Fruit fly (Drosophila melanogaster) whole organism, embryonic: Measurements from ENCODE around the gene Atg5.

Experiments used
- Atf-2 ChIP-seq: fragments of 200-800 bp; sonication (Bioruptor generic); optimal IDR thresholded peaks from 2 replicates; lab custom pipeline; 2016; ENCODE audit warnings: missing biosample characterization, missing genetic modification characterization
- Blimp-1 ChIP-seq: fragments of 200-800 bp; sonication (Bioruptor generic); optimal IDR thresholded peaks from 3 replicates; lab custom pipeline; 2018; ENCODE audit warnings: missing biosample characterization, missing genetic modification characterization, mild to moderate bottlenecking, moderate library complexity, missing genetic modification reagents
- CG10209 ChIP-seq: fragments of 200-800 bp; sonication (Bioruptor generic); optimal IDR thresholded peaks from 3 replicates; lab custom pipeline; 2017; ENCODE audit warnings: missing biosample characterization, mild to moderate bottlenecking, missing genetic modification characterization, missing genetic modification reagents
- CG10274 ChIP-seq: fragments of 200-800 bp; sonication (Bioruptor generic); optimal IDR thresholded peaks from 3 replicates; lab custom pipeline; 2017; ENCODE audit warnings: missing biosample characterization, mild to moderate bottlenecking, missing genetic modification characterization
- CG10366 ChIP-seq: fragments of 200-800 bp; sonication (Bioruptor generic); IDR thresholded peaks from 2 replicates; pipeline ENCODE4 v1.3.6; 2022; ENCODE audit warnings: missing biosample characterization, missing genetic modification characterization
- CG10654 ChIP-seq: fragments of 200-800 bp; sonication (Bioruptor generic); optimal IDR thresholded peaks from 2 replicates; lab custom pipeline; 2016; ENCODE audit warnings: missing biosample characterization, missing genetic modification characterization
- CG11723 ChIP-seq: fragments of 200-800 bp; sonication (Bioruptor generic); optimal IDR thresholded peaks from 2 replicates; lab custom pipeline; 2017; ENCODE audit warnings: missing biosample characterization, mild to moderate bottlenecking, missing genetic modification characterization
- CG13123 ChIP-seq: fragments of 200-800 bp; sonication (Bioruptor generic); optimal IDR thresholded peaks from 2 replicates; lab custom pipeline; 2016; ENCODE audit warnings: missing biosample characterization, missing genetic modification characterization
- CG14050 ChIP-seq: fragments of 200-800 bp; sonication (Bioruptor generic); IDR thresholded peaks from 3 replicates; pipeline ENCODE4 v1.3.6; 2022; ENCODE audit warnings: missing biosample characterization, missing genetic modification characterization
- CG17829 ChIP-seq: fragments of 200-800 bp; optimal IDR thresholded peaks from 2 replicates; lab custom pipeline; 2019; ENCODE audit warnings: missing biosample characterization, mild to moderate bottlenecking, missing genetic modification characterization, moderate library complexity
- CG18011 ChIP-seq: fragments of 200-800 bp; sonication (Bioruptor generic); optimal IDR thresholded peaks from 2 replicates; lab custom pipeline; 2017; ENCODE audit warnings: missing biosample characterization, missing genetic modification characterization, mild to moderate bottlenecking, moderate library complexity, missing genotype
- CG18599 ChIP-seq: fragments of 200-800 bp; sonication (Bioruptor generic); optimal IDR thresholded peaks from 3 replicates; lab custom pipeline; 2017; ENCODE audit warnings: missing biosample characterization, missing genetic modification characterization, mild to moderate bottlenecking, moderate library complexity, missing genetic modification reagents
- CG2678 ChIP-seq: fragments of 200-800 bp; sonication (Bioruptor generic); optimal IDR thresholded peaks from 3 replicates; lab custom pipeline; 2019; ENCODE audit warnings: missing biosample characterization, mild to moderate bottlenecking, missing genetic modification characterization, moderate library complexity
- CG32532 ChIP-seq: fragments of 200-800 bp; sonication (Bioruptor generic); IDR thresholded peaks from 2 replicates; pipeline ENCODE4 v1.3.6; 2022; ENCODE audit warnings: missing biosample characterization, missing genetic modification characterization
- CG3838 ChIP-seq: fragments of 200-800 bp; sonication (Bioruptor generic); optimal IDR thresholded peaks from 3 replicates; lab custom pipeline; 2016; ENCODE audit warnings: missing biosample characterization, missing genetic modification characterization
- CG4617 ChIP-seq: fragments of 200-800 bp; sonication (Bioruptor generic); optimal IDR thresholded peaks from 3 replicates; lab custom pipeline; 2016; ENCODE audit warnings: missing biosample characterization, missing genetic modification characterization, borderline replicate concordance
- CG4820 ChIP-seq: fragments of 200-800 bp; sonication (Bioruptor generic); optimal IDR thresholded peaks from 3 replicates; lab custom pipeline; 2016; ENCODE audit warnings: missing biosample characterization, missing genetic modification characterization
- CG6683 ChIP-seq: fragments of 200-800 bp; sonication (Bioruptor generic); optimal IDR thresholded peaks from 2 replicates; lab custom pipeline; 2017; ENCODE audit warnings: missing biosample characterization, mild to moderate bottlenecking, missing genetic modification characterization, missing genetic modification reagents
- CG7556 ChIP-seq: fragments of 200-800 bp; sonication (Bioruptor generic); optimal IDR thresholded peaks from 2 replicates; lab custom pipeline; 2017; ENCODE audit warnings: missing biosample characterization, mild to moderate bottlenecking, missing genetic modification characterization
- CG8924 ChIP-seq: fragments of 200-800 bp; optimal IDR thresholded peaks from 3 replicates; lab custom pipeline; 2019; ENCODE audit warnings: missing biosample characterization, mild to moderate bottlenecking, missing genetic modification characterization, moderate library complexity
- CG9437 ChIP-seq: fragments of 200-800 bp; sonication (Bioruptor generic); optimal IDR thresholded peaks from 2 replicates; lab custom pipeline; 2018; ENCODE audit warnings: missing biosample characterization, mild to moderate bottlenecking, missing genetic modification characterization
- CG9797 ChIP-seq: fragments of 200-800 bp; sonication (Bioruptor generic); optimal IDR thresholded peaks from 3 replicates; lab custom pipeline; 2018; ENCODE audit warnings: missing biosample characterization, mild to moderate bottlenecking, missing genetic modification characterization
- D ChIP-seq, 2 experiments: fragments of 200-800 bp in 1 of 2; fragments of >200 bp in 1 of 2; sonication (Bioruptor generic) in 1 of 2; optimal IDR thresholded peaks; 2 replicates in 1 of 2; 3 replicates in 1 of 2; lab custom pipeline; 2017; ENCODE audit warnings: mild to moderate bottlenecking in 1 of 2, missing biosample characterization in 1 of 2, missing genetic modification characterization in 1 of 2, missing genetic modification reagents in 1 of 2
- Dip3 ChIP-seq: fragments of 200-800 bp; sonication (Bioruptor generic); optimal IDR thresholded peaks from 3 replicates; lab custom pipeline; 2016; ENCODE audit warnings: missing biosample characterization, missing genetic modification characterization
- Ets97D ChIP-seq: fragments of 200-800 bp; sonication (Bioruptor generic); optimal IDR thresholded peaks from 3 replicates; lab custom pipeline; 2016; ENCODE audit warnings: missing biosample characterization, missing genetic modification characterization
- Hmr ChIP-seq: fragments of 200-800 bp; sonication (Bioruptor generic); optimal IDR thresholded peaks from 3 replicates; lab custom pipeline; 2017; ENCODE audit warnings: mild to moderate bottlenecking, missing biosample characterization, missing genetic modification reagents, missing genetic modification characterization
- Ptx1 ChIP-seq: fragments of 200-800 bp; sonication (Bioruptor generic); IDR thresholded peaks from 2 replicates; pipeline ENCODE4 v1.3.6; 2022; ENCODE audit warnings: missing biosample characterization, missing genetic modification characterization
- Spps ChIP-seq: fragments of 200-800 bp; sonication (Bioruptor generic); optimal IDR thresholded peaks from 2 replicates; lab custom pipeline; 2018; ENCODE audit warnings: missing biosample characterization, mild to moderate bottlenecking, missing genetic modification characterization
- Sry-β ChIP-seq: fragments of 200-800 bp; sonication (Bioruptor generic); optimal IDR thresholded peaks from 2 replicates; lab custom pipeline; 2018; ENCODE audit warnings: missing biosample characterization, mild to moderate bottlenecking, missing genetic modification characterization, moderate library complexity
- Sry-δ ChIP-seq: fragments of 200-800 bp; sonication (Bioruptor generic); optimal IDR thresholded peaks from 2 replicates; lab custom pipeline; 2016; ENCODE audit warnings: missing biosample characterization, missing genetic modification characterization
- Taf1 ChIP-seq: fragments of 200-800 bp; sonication (Bioruptor generic); IDR thresholded peaks from 2 replicates; pipeline ENCODE4 v1.3.6; 2022; ENCODE audit warnings: missing biosample characterization, missing genetic modification characterization
- al ChIP-seq: fragments of 200-800 bp; sonication (Bioruptor generic); IDR thresholded peaks from 2 replicates; pipeline ENCODE4 v1.3.6; 2022; ENCODE audit warnings: missing biosample characterization, missing genetic modification characterization
- chif ChIP-seq, 2 experiments: fragments of 200-800 bp; sonication (Bioruptor generic); optimal IDR thresholded peaks; 3 replicates each; lab custom pipeline; 2016; ENCODE audit warnings: missing biosample characterization in 2 of 2, missing genetic modification characterization in 2 of 2
- danr ChIP-seq: fragments of 200-800 bp; sonication (Bioruptor generic); IDR thresholded peaks from 2 replicates; pipeline ENCODE4 v1.3.6; 2022; ENCODE audit warnings: missing biosample characterization, missing genetic modification characterization
- dm ChIP-seq: fragments of 200-800 bp; sonication (Bioruptor generic); optimal IDR thresholded peaks from 3 replicates; lab custom pipeline; 2016; ENCODE audit warnings: missing biosample characterization, missing genetic modification characterization
- dpn ChIP-seq, 2 experiments: fragments of 200-800 bp; sonication (Bioruptor generic); optimal IDR thresholded peaks; 3 replicates each; lab custom pipeline; 2016; ENCODE audit warnings: missing biosample characterization in 2 of 2, missing genetic modification characterization in 2 of 2
- eve ChIP-seq, 2 experiments: fragments of >200 bp; optimal IDR thresholded peaks; 2 replicates each; lab custom pipeline; 2017; ENCODE audit warnings: missing biosample characterization in 2 of 2, missing genetic modification characterization in 2 of 2
- gfzf ChIP-seq: fragments of 200-800 bp; sonication (Bioruptor generic); optimal IDR thresholded peaks from 2 replicates; lab custom pipeline; 2016; ENCODE audit warnings: missing biosample characterization, mild to moderate bottlenecking, missing genetic modification characterization, moderate library complexity
- hth ChIP-seq: fragments of >200 bp; optimal IDR thresholded peaks from 2 replicates; lab custom pipeline; 2017; ENCODE audit warnings: inconsistent platforms
- jumu ChIP-seq: fragments of 200-800 bp; sonication (Bioruptor generic); optimal IDR thresholded peaks from 3 replicates; lab custom pipeline; 2016; ENCODE audit warnings: missing biosample characterization, missing genetic modification characterization
- knrl ChIP-seq: fragments of 200-800 bp; sonication (Bioruptor generic); IDR thresholded peaks from 3 replicates; pipeline ENCODE4 v1.3.6; 2022; ENCODE audit warnings: missing biosample characterization, missing genetic modification characterization; ENCODE audit not compliant: partially characterized antibody
- maf-S ChIP-seq: fragments of 200-800 bp; sonication (Bioruptor generic); optimal IDR thresholded peaks from 2 replicates; lab custom pipeline; 2016; ENCODE audit warnings: missing biosample characterization, missing genetic modification characterization
- org-1 ChIP-seq: fragments of 200-800 bp; sonication (Bioruptor generic); optimal IDR thresholded peaks from 2 replicates; lab custom pipeline; 2017; ENCODE audit warnings: missing biosample characterization, missing genetic modification characterization
- pfk ChIP-seq: fragments of 200-800 bp; sonication (Bioruptor generic); optimal IDR thresholded peaks from 2 replicates; lab custom pipeline; 2018; ENCODE audit warnings: missing biosample characterization, mild to moderate bottlenecking, missing genetic modification characterization, moderate library complexity
- repo ChIP-seq: fragments of 200-800 bp; sonication (Bioruptor generic); optimal IDR thresholded peaks from 2 replicates; lab custom pipeline; 2016; ENCODE audit warnings: missing biosample characterization, missing genetic modification characterization
- shn ChIP-seq: fragments of 200-800 bp; sonication (Bioruptor generic); optimal IDR thresholded peaks from 3 replicates; lab custom pipeline; 2016; ENCODE audit warnings: missing biosample characterization, missing genetic modification characterization
- ssp ChIP-seq: fragments of 200-800 bp; sonication (Bioruptor generic); IDR thresholded peaks from 2 replicates; pipeline ENCODE4 v1.3.6; 2022; ENCODE audit warnings: missing biosample characterization, missing genetic modification characterization
- toy ChIP-seq: fragments of 200-800 bp; sonication (Bioruptor generic); IDR thresholded peaks from 2 replicates; pipeline ENCODE4 v1.3.6; 2022; ENCODE audit warnings: missing biosample characterization, missing genetic modification characterization
- tup ChIP-seq: fragments of 200-800 bp; sonication (Bioruptor generic); optimal IDR thresholded peaks from 2 replicates; lab custom pipeline; 2016; ENCODE audit warnings: missing biosample characterization, mild to moderate bottlenecking, missing genetic modification characterization, moderate library complexity
- unpg ChIP-seq: fragments of 200-800 bp; sonication (Bioruptor generic); optimal IDR thresholded peaks from 3 replicates; lab custom pipeline; 2018; ENCODE audit warnings: missing biosample characterization, mild to moderate bottlenecking, missing genetic modification characterization, moderate library complexity
- zfh1 ChIP-seq: fragments of 200-800 bp; sonication (Bioruptor generic); IDR thresholded peaks from 3 replicates; pipeline ENCODE4 v1.3.6; 2022; ENCODE audit warnings: missing biosample characterization, missing genetic modification characterization

Gene Atg5

dm6 chrX:7334801-7335176 lies 11.2 kb upstream of the Atg5 start (continued):
- peak; percentile 59 for TF ChIP-seq al
- TF ChIP-seq CG7556 (GFP tag; lab: Kevin White, UChicago) = peak; percentile 77
- peak in 1 of 2 experiments; percentile 21 for TF ChIP-seq eve (GFP tag; optimal IDR thresholded peaks at IDR 0.05; lab: Kevin White, UChicago)
- TF ChIP-seq dm (GFP tag; lab: Kevin White, UChicago) = no peak
- TF ChIP-seq CG10274 (GFP tag; lab: Kevin White, UChicago) = peak; percentile 24
- peak; percentile 30 for TF ChIP-seq CG4820 (GFP tag; lab: Kevin White, UChicago)
- no peak for TF ChIP-seq gfzf
- TF ChIP-seq knrl (GFP tag; lab: Robert Waterston, UW) = no peak
- TF ChIP-seq CG10654 (GFP tag; lab: Kevin White, UChicago) = peak; percentile 46
- TF ChIP-seq Hmr = peak; percentile 73
- 0 out of 3 replicates have a peak, but pooled peaks have one; percentile 21 for TF ChIP-seq CG14050 (GFP tag; lab: Robert Waterston, UW)
- peak; percentile 18 for TF ChIP-seq CG18011 (GFP tag; lab: Kevin White, UChicago)
- peak; percentile 51 for TF ChIP-seq CG11723
- peak in 1 of 2 experiments; percentile 78 for TF ChIP-seq dpn (GFP tag; optimal IDR thresholded peaks at IDR 0.05; lab: Kevin White, UChicago)
- no peak for TF ChIP-seq pfk
- no peak for TF ChIP-seq Sry-δ (GFP tag; lab: Kevin White, UChicago)
- TF ChIP-seq Blimp-1 (GFP tag; lab: Kevin White, UChicago) = peak; percentile 81
- peak; percentile 55; the same call in 1 of the 2 replicates for TF ChIP-seq Taf1 (GFP tag; lab: Robert Waterston, UW)
- TF ChIP-seq D (optimal IDR thresholded peaks at IDR 0.05; lab: Kevin White, UChicago) = no peak
- TF ChIP-seq D (GFP tag; optimal IDR thresholded peaks at IDR 0.05; lab: Kevin White, UChicago) = peak; percentile 74
- no peak for TF ChIP-seq Sry-β (GFP tag; lab: Kevin White, UChicago)
- TF ChIP-seq CG32532 = peak; percentile 87
- no peak for TF ChIP-seq Ets97D (GFP tag; lab: Kevin White, UChicago)
- TF ChIP-seq toy (GFP tag; lab: Robert Waterston, UW) = no peak
- no peak for TF ChIP-seq Atf-2 (GFP tag; lab: Kevin White, UChicago)
- no peak for TF ChIP-seq jumu
- peak; percentile 55 for TF ChIP-seq CG10366 (GFP tag; lab: Robert Waterston, UW)
- no peak for TF ChIP-seq chif (GFP tag; optimal IDR thresholded peaks at IDR 0.05; lab: Kevin White, UChicago)
- TF ChIP-seq Ptx1 (GFP tag; lab: Robert Waterston, UW) = peak; percentile 86
- TF ChIP-seq unpg = peak; percentile 83
- peak; percentile 63 for TF ChIP-seq ssp (GFP tag; lab: Robert Waterston, UW)
- TF ChIP-seq org-1 (GFP tag; lab: Kevin White, UChicago) = peak; percentile 42
- peak; percentile 89 for TF ChIP-seq CG8924 (tag; lab: Kevin White, UChicago)
- TF ChIP-seq CG17829 (tag; lab: Kevin White, UChicago) = peak; percentile 90
- peak; percentile 12 for TF ChIP-seq CG13123 (GFP tag; lab: Kevin White, UChicago)
- TF ChIP-seq hth (lab: Kevin White, UChicago) = no peak
- peak; percentile 81 for TF ChIP-seq CG18599 (GFP tag; lab: Kevin White, UChicago)
- TF ChIP-seq zfh1 (GFP tag; lab: Robert Waterston, UW) = peak; percentile 64; the same call in 1 of the 3 replicates
- TF ChIP-seq CG4617 (GFP tag; lab: Kevin White, UChicago) = peak; percentile 2
- peak; percentile 5 for TF ChIP-seq tup (GFP tag; lab: Kevin White, UChicago)
- TF ChIP-seq maf-S = no peak
- TF ChIP-seq repo = no peak
- TF ChIP-seq Spps = peak; percentile 69
- TF ChIP-seq CG9797 (GFP tag; lab: Kevin White, UChicago) = no peak
- peak; percentile 47; the same call in 1 of the 2 replicates for TF ChIP-seq danr (GFP tag; lab: Robert Waterston, UW)
- no peak for TF ChIP-seq CG3838 (GFP tag; lab: Kevin White, UChicago)
- TF ChIP-seq Dip3 (GFP tag; lab: Kevin White, UChicago) = no peak
- peak; percentile 90 for TF ChIP-seq CG2678 (tag; lab: Kevin White, UChicago)
- TF ChIP-seq CG6683 (GFP tag; lab: Kevin White, UChicago) = peak; percentile 45
- peak; percentile 72 for TF ChIP-seq CG9437 (GFP tag; lab: Kevin White, UChicago)
- no peak for TF ChIP-seq shn (GFP tag; lab: Kevin White, UChicago)
- peak; percentile 76 for TF ChIP-seq CG10209 (GFP tag; lab: Kevin White, UChicago)
